Fruit fly (Drosophila melanogaster): Measurements from ENCODE around the gene CG15385.
A peak's percentile ranks its signal among the peaks of the same experiment; 100 is the strongest.

Gene CG15385

dm6 chr2L:2177969-2178809, 34.2 kb downstream of the CG15385 start, which contains the start of gene aop (continued):
- TF ChIP-seq dpn (GFP tag; optimal IDR thresholded peaks at IDR 0.05) (peak in 1 of 2 experiments; percentile 43), hth (optimal IDR thresholded peaks at IDR 0.05) (no peak), Rx (GFP tag; IDR thresholded peaks at IDR 0.05) (no peak), ap (GFP tag; IDR thresholded peaks at IDR 0.05) (no peak), usp (GFP tag; optimal IDR thresholded peaks at IDR 0.05) (no peak), tx (GFP tag; optimal IDR thresholded peaks at IDR 0.05) (no peak), slou (GFP tag; optimal IDR thresholded peaks at IDR 0.05) (no peak), pan (optimal IDR thresholded peaks at IDR 0.05) (no peak), pan (GFP tag; optimal IDR thresholded peaks at IDR 0.05 in 1 of 2, IDR thresholded peaks at IDR 0.05 in 1 of 2) (peak in 1 of 2 experiments; percentile 54), CG34376 (GFP tag; optimal IDR thresholded peaks at IDR 0.05) (peak; percentile 32), YL-1 (GFP tag; optimal IDR thresholded peaks at IDR 0.05) (peak; percentile 14), ro (GFP tag; IDR thresholded peaks at IDR 0.05) (no peak), CG15601 (tag; optimal IDR thresholded peaks at IDR 0.05) (peak; percentile 25), CG1603 (tag; optimal IDR thresholded peaks at IDR 0.05) (no peak), CG11456 (GFP tag; IDR thresholded peaks at IDR 0.05) (no peak), bab2 (GFP tag; optimal IDR thresholded peaks at IDR 0.05) (no peak), stwl (tag; optimal IDR thresholded peaks at IDR 0.05) (no peak), Sox102F (GFP tag; optimal IDR thresholded peaks at IDR 0.05) (no peak), CG14050 (GFP tag; IDR thresholded peaks at IDR 0.05) (no peak), MTF-1 (GFP tag; optimal IDR thresholded peaks at IDR 0.05; ENCODE audit: borderline replicate concordance) (peak; percentile 48), HmgZ (tag; optimal IDR thresholded peaks at IDR 0.05) (peak; percentile 52), Adf1 (GFP tag; IDR thresholded peaks at IDR 0.05) (no peak; the same call in 1 of the 2 replicates), knrl (GFP tag; IDR thresholded peaks at IDR 0.05; ENCODE audit: partially characterized antibody) (0 out of 3 replicates have a peak, but pooled peaks have one; percentile 16), shn (GFP tag; optimal IDR thresholded peaks at IDR 0.05) (no peak), ara (GFP tag; IDR thresholded peaks at IDR 0.05) (peak; percentile 16; the same call in 1 of the 2 replicates), zf30C (GFP tag; optimal IDR thresholded peaks at IDR 0.05) (peak; percentile 39), CG13287 (GFP tag; IDR thresholded peaks at IDR 0.05; ENCODE audit: partially characterized antibody) (peak; percentile 48), ssp (GFP tag; IDR thresholded peaks at IDR 0.05) (peak; percentile 1; the same call in 1 of the 2 replicates), Doc3 (GFP tag; IDR thresholded peaks at IDR 0.05; ENCODE audit: partially characterized antibody) (no peak), gro (GFP tag; optimal IDR thresholded peaks at IDR 0.05) (peak; percentile 71), PHDP (tag; optimal IDR thresholded peaks at IDR 0.05) (no peak), CG3281 (GFP tag; optimal IDR thresholded peaks at IDR 0.05) (peak; percentile 11), Ets65A (GFP tag) (peak; percentile 91), CG13894 (tag; optimal IDR thresholded peaks at IDR 0.05) (peak; percentile 57), Asciz (GFP tag; optimal IDR thresholded peaks at IDR 0.05) (peak; percentile 28), CG12299 (tag; optimal IDR thresholded peaks at IDR 0.05) (peak; percentile 16), fru (optimal IDR thresholded peaks at IDR 0.05) (no peak), ken (GFP tag; IDR thresholded peaks at IDR 0.05) (no peak), CG3847 (GFP tag; IDR thresholded peaks at IDR 0.05) (no peak), CG6765 (GFP tag; optimal IDR thresholded peaks at IDR 0.05) (peak; percentile 30), CG4328 (GFP tag; optimal IDR thresholded peaks at IDR 0.05) (peak; percentile 21), sob (GFP tag; IDR thresholded peaks at IDR 0.05) (no peak), Poxn (GFP tag; IDR thresholded peaks at IDR 0.05) (no peak), pzg (GFP tag; optimal IDR thresholded peaks at IDR 0.05) (no peak), dmrt99B (tag; optimal IDR thresholded peaks at IDR 0.05) (peak; percentile 7), ind (GFP tag; optimal IDR thresholded peaks at IDR 0.05) (no peak), NC2α (GFP tag; optimal IDR thresholded peaks at IDR 0.05) (no peak), abd-A (tag; optimal IDR thresholded peaks at IDR 0.05) (peak; percentile 57), CG4404 (GFP tag; IDR thresholded peaks at IDR 0.05) (no peak), chn (GFP tag; optimal IDR thresholded peaks at IDR 0.05) (no peak)
